Fruit fly (Drosophila melanogaster) whole organism, embryonic: Measurements from ENCODE around the gene Lst8.

Experiments used
- ATbp ChIP-seq: fragments of 200-800 bp; sonication (Bioruptor generic); optimal IDR thresholded peaks from 2 replicates; lab custom pipeline; 2017; ENCODE audit warnings: missing biosample characterization, mild to moderate bottlenecking, missing genetic modification characterization, missing genetic modification reagents
- Ada2b ChIP-seq: fragments of 200-800 bp; sonication (Bioruptor generic); IDR thresholded peaks from 2 replicates; pipeline ENCODE4 v1.3.6; 2022; ENCODE audit warnings: missing biosample characterization, missing genetic modification characterization
- Bdp1 ChIP-seq: fragments of 200-800 bp; sonication (Bioruptor generic); optimal IDR thresholded peaks from 3 replicates; lab custom pipeline; 2016; ENCODE audit warnings: missing biosample characterization, missing genetic modification characterization
- Blimp-1 ChIP-seq: fragments of 200-800 bp; sonication (Bioruptor generic); optimal IDR thresholded peaks from 3 replicates; lab custom pipeline; 2018; ENCODE audit warnings: missing biosample characterization, missing genetic modification characterization, mild to moderate bottlenecking, moderate library complexity, missing genetic modification reagents
- BtbVII ChIP-seq: fragments of 200-800 bp; sonication (Bioruptor generic); optimal IDR thresholded peaks from 3 replicates; lab custom pipeline; 2017; ENCODE audit warnings: missing biosample characterization, mild to moderate bottlenecking, missing genetic modification characterization
- CG10543 ChIP-seq: fragments of 200-800 bp; sonication (Bioruptor generic); optimal IDR thresholded peaks from 3 replicates; lab custom pipeline; 2017; ENCODE audit warnings: missing biosample characterization, mild to moderate bottlenecking, missing genetic modification characterization, moderate library complexity
- CG11247 ChIP-seq: fragments of 200-800 bp; sonication (Bioruptor generic); IDR thresholded peaks from 2 replicates; pipeline ENCODE4 v1.3.6; 2022; ENCODE audit warnings: missing biosample characterization, missing genetic modification characterization
- CG11560 ChIP-seq: fragments of 200-800 bp; sonication (Bioruptor generic); IDR thresholded peaks from 3 replicates; pipeline ENCODE4 v1.3.6; 2022; ENCODE audit warnings: missing biosample characterization, missing genetic modification characterization
- CG11696 ChIP-seq: fragments of 200-800 bp; sonication (Bioruptor generic); IDR thresholded peaks from 2 replicates; pipeline ENCODE4 v1.3.6; 2022; ENCODE audit warnings: missing biosample characterization, missing genetic modification characterization
- CG12104 ChIP-seq: fragments of 200-800 bp; sonication (Bioruptor generic); optimal IDR thresholded peaks from 3 replicates; lab custom pipeline; 2016; ENCODE audit warnings: missing biosample characterization, missing genetic modification characterization
- CG12236 ChIP-seq: fragments of 200-800 bp; sonication (Bioruptor generic); optimal IDR thresholded peaks from 2 replicates; lab custom pipeline; 2016; ENCODE audit warnings: missing biosample characterization, missing genetic modification characterization
- CG1602 ChIP-seq: fragments of 200-800 bp; sonication (Bioruptor generic); optimal IDR thresholded peaks from 3 replicates; lab custom pipeline; 2016; ENCODE audit warnings: missing biosample characterization, missing genetic modification characterization
- CG16815 ChIP-seq: fragments of 200-800 bp; sonication (Bioruptor generic); optimal IDR thresholded peaks from 3 replicates; lab custom pipeline; 2017; ENCODE audit warnings: missing biosample characterization, mild to moderate bottlenecking, missing genetic modification characterization
- CG17328 ChIP-seq: fragments of 200-800 bp; sonication (Bioruptor generic); IDR thresholded peaks from 2 replicates; pipeline ENCODE4 v1.3.6; 2022; ENCODE audit warnings: missing biosample characterization, missing genetic modification characterization
- CG17829 ChIP-seq: fragments of 200-800 bp; optimal IDR thresholded peaks from 2 replicates; lab custom pipeline; 2019; ENCODE audit warnings: missing biosample characterization, mild to moderate bottlenecking, missing genetic modification characterization, moderate library complexity
- CG17912 ChIP-seq: fragments of 200-800 bp; sonication (Bioruptor generic); optimal IDR thresholded peaks from 2 replicates; lab custom pipeline; 2018; ENCODE audit warnings: missing biosample characterization, mild to moderate bottlenecking, missing genetic modification characterization
- CG1792 ChIP-seq: fragments of 200-800 bp; sonication (Bioruptor generic); optimal IDR thresholded peaks from 2 replicates; lab custom pipeline; 2016; ENCODE audit warnings: missing biosample characterization, missing genetic modification characterization
- CG2116 ChIP-seq: fragments of 200-800 bp; sonication (Bioruptor generic); optimal IDR thresholded peaks from 3 replicates; lab custom pipeline; 2018; ENCODE audit warnings: missing biosample characterization, mild to moderate bottlenecking, missing genetic modification characterization
- CG2875 ChIP-seq: fragments of 200-800 bp; sonication (Bioruptor generic); optimal IDR thresholded peaks from 2 replicates; lab custom pipeline; 2017; ENCODE audit warnings: missing biosample characterization, mild to moderate bottlenecking, missing genetic modification characterization, missing genetic modification reagents
- CG32532 ChIP-seq: fragments of 200-800 bp; sonication (Bioruptor generic); IDR thresholded peaks from 2 replicates; pipeline ENCODE4 v1.3.6; 2022; ENCODE audit warnings: missing biosample characterization, missing genetic modification characterization
- CG32767 ChIP-seq: fragments of 200-800 bp; sonication (Bioruptor generic); IDR thresholded peaks from 2 replicates; pipeline ENCODE4 v1.3.6; 2022; ENCODE audit warnings: missing biosample characterization, missing genetic modification characterization
- CG33213 ChIP-seq: fragments of 200-800 bp; sonication (Bioruptor generic); optimal IDR thresholded peaks from 3 replicates; lab custom pipeline; 2016; ENCODE audit warnings: missing biosample characterization, missing genetic modification characterization
- CG33557 ChIP-seq: fragments of 200-800 bp; sonication (Bioruptor generic); optimal IDR thresholded peaks from 2 replicates; lab custom pipeline; 2019; ENCODE audit warnings: missing biosample characterization, mild to moderate bottlenecking, missing genetic modification characterization, moderate library complexity
- CG3407 ChIP-seq: fragments of 200-800 bp; sonication (Bioruptor generic); optimal IDR thresholded peaks from 2 replicates; lab custom pipeline; 2018; ENCODE audit warnings: missing biosample characterization, mild to moderate bottlenecking, missing genetic modification characterization
- CG34376 ChIP-seq: fragments of 200-800 bp; sonication (Bioruptor generic); optimal IDR thresholded peaks from 2 replicates; lab custom pipeline; 2018; ENCODE audit warnings: missing biosample characterization, mild to moderate bottlenecking, missing genetic modification characterization
- CG3847 ChIP-seq: fragments of 200-800 bp; sonication (Bioruptor generic); IDR thresholded peaks from 2 replicates; pipeline ENCODE4 v1.3.6; 2022; ENCODE audit warnings: missing biosample characterization, missing genetic modification characterization
- CG3995 ChIP-seq: fragments of 200-800 bp; sonication (Bioruptor generic); optimal IDR thresholded peaks from 3 replicates; lab custom pipeline; 2016; ENCODE audit warnings: missing biosample characterization, missing genetic modification characterization
- CG6272 ChIP-seq: fragments of 200-800 bp; sonication (Bioruptor generic); IDR thresholded peaks from 2 replicates; pipeline ENCODE4 v1.3.6; 2022; ENCODE audit warnings: missing biosample characterization, missing genetic modification characterization
- CG6765 ChIP-seq: fragments of 200-800 bp; sonication (Bioruptor generic); optimal IDR thresholded peaks from 3 replicates; lab custom pipeline; 2017; ENCODE audit warnings: missing biosample characterization, mild to moderate bottlenecking, missing genetic modification characterization
- CG6813 ChIP-seq: fragments of 200-800 bp; sonication (Bioruptor generic); optimal IDR thresholded peaks from 2 replicates; lab custom pipeline; 2017; ENCODE audit warnings: missing biosample characterization, missing genetic modification characterization, mild to moderate bottlenecking, moderate library complexity, missing genetic modification reagents
- CG8944 ChIP-seq: fragments of 200-800 bp; sonication (Bioruptor generic); optimal IDR thresholded peaks from 3 replicates; lab custom pipeline; 2016; ENCODE audit warnings: missing biosample characterization, missing genetic modification characterization
- Dfd ChIP-seq, 2 experiments: fragments of >200 bp; optimal IDR thresholded peaks; 2 replicates each; lab custom pipeline; 2017; ENCODE audit warnings: missing biosample characterization in 2 of 2, missing genetic modification characterization in 2 of 2
- Dip3 ChIP-seq: fragments of 200-800 bp; sonication (Bioruptor generic); optimal IDR thresholded peaks from 3 replicates; lab custom pipeline; 2016; ENCODE audit warnings: missing biosample characterization, missing genetic modification characterization
- Dll ChIP-seq: fragments of 200-800 bp; sonication (Bioruptor generic); IDR thresholded peaks from 4 replicates; pipeline ENCODE4 v1.3.6; 2022; ENCODE audit warnings: missing biosample characterization, missing genetic modification characterization; ENCODE audit not compliant: partially characterized antibody
- Fer1 ChIP-seq: fragments of 200-800 bp; sonication (Bioruptor generic); optimal IDR thresholded peaks from 2 replicates; lab custom pipeline; 2017; ENCODE audit warnings: missing biosample characterization, mild to moderate bottlenecking, missing genetic modification characterization
- Hr39 ChIP-seq: fragments of >200 bp; optimal IDR thresholded peaks from 2 replicates; lab custom pipeline; 2017
- Optix ChIP-seq: fragments of 200-800 bp; sonication (Bioruptor generic); IDR thresholded peaks from 3 replicates; pipeline ENCODE4 v1.3.6; 2022; ENCODE audit warnings: missing biosample characterization, missing genetic modification characterization
- PHDP ChIP-seq: fragments of 200-800 bp; sonication (Bioruptor generic); optimal IDR thresholded peaks from 3 replicates; lab custom pipeline; 2018; ENCODE audit warnings: missing biosample characterization, mild to moderate bottlenecking, missing genetic modification characterization, moderate library complexity
- Pdp1 ChIP-seq, 2 experiments: fragments of 200-800 bp; sonication (Bioruptor generic); optimal IDR thresholded peaks; 3 replicates each; lab custom pipeline; 2016; ENCODE audit warnings: missing biosample characterization in 2 of 2, missing genetic modification characterization in 2 of 2, mild to moderate bottlenecking in 1 of 2, moderate library complexity in 1 of 2
- btn ChIP-seq: fragments of 200-800 bp; sonication (Bioruptor generic); optimal IDR thresholded peaks from 2 replicates; lab custom pipeline; 2016; ENCODE audit warnings: missing biosample characterization, missing genetic modification characterization
- cg ChIP-seq: fragments of 200-800 bp; sonication (Bioruptor generic); optimal IDR thresholded peaks from 3 replicates; lab custom pipeline; 2019; ENCODE audit warnings: missing biosample characterization, mild to moderate bottlenecking, missing genetic modification characterization, moderate library complexity
- da ChIP-seq: fragments of 200-800 bp; sonication (Bioruptor generic); optimal IDR thresholded peaks from 2 replicates; lab custom pipeline; 2016; ENCODE audit warnings: missing biosample characterization, missing genetic modification characterization
- danr ChIP-seq: fragments of 200-800 bp; sonication (Bioruptor generic); IDR thresholded peaks from 2 replicates; pipeline ENCODE4 v1.3.6; 2022; ENCODE audit warnings: missing biosample characterization, missing genetic modification characterization
- dimm ChIP-seq: fragments of 200-800 bp; sonication (Bioruptor generic); IDR thresholded peaks from 2 replicates; pipeline ENCODE4 v1.3.6; 2022; ENCODE audit warnings: missing biosample characterization, missing genetic modification characterization
- dysf ChIP-seq: fragments of 200-800 bp; sonication (Bioruptor generic); IDR thresholded peaks from 3 replicates; pipeline ENCODE4 v1.3.6; 2022; ENCODE audit warnings: missing biosample characterization, missing genetic modification characterization
- fd64A ChIP-seq: fragments of 200-800 bp; sonication (Bioruptor generic); optimal IDR thresholded peaks from 3 replicates; lab custom pipeline; 2018; ENCODE audit warnings: missing biosample characterization, mild to moderate bottlenecking, missing genetic modification characterization
- gt ChIP-seq: fragments of 200-800 bp; sonication (Bioruptor generic); IDR thresholded peaks from 2 replicates; pipeline ENCODE4 v1.3.6; 2022; ENCODE audit warnings: missing biosample characterization, missing genetic modification characterization
- hth ChIP-seq: fragments of >200 bp; optimal IDR thresholded peaks from 2 replicates; lab custom pipeline; 2017; ENCODE audit warnings: inconsistent platforms
- klu ChIP-seq: fragments of 200-800 bp; sonication (Bioruptor generic); IDR thresholded peaks from 2 replicates; pipeline ENCODE4 v1.3.6; 2022; ENCODE audit warnings: missing biosample characterization, missing genetic modification characterization
- phol ChIP-seq: fragments of 200-800 bp; sonication (Bioruptor generic); optimal IDR thresholded peaks from 3 replicates; lab custom pipeline; 2018; ENCODE audit warnings: missing biosample characterization, mild to moderate bottlenecking, missing genetic modification characterization, moderate library complexity
- pzg ChIP-seq: fragments of 200-800 bp; sonication (Bioruptor generic); optimal IDR thresholded peaks from 3 replicates; lab custom pipeline; 2018; ENCODE audit warnings: missing biosample characterization, mild to moderate bottlenecking, missing genetic modification characterization, moderate library complexity
- salm ChIP-seq: fragments of 200-800 bp; sonication (Bioruptor generic); optimal IDR thresholded peaks from 2 replicates; lab custom pipeline; 2018; ENCODE audit warnings: missing biosample characterization, mild to moderate bottlenecking, missing genetic modification characterization
- sr ChIP-seq: fragments of 200-800 bp; sonication (Bioruptor generic); IDR thresholded peaks from 3 replicates; pipeline ENCODE4 v1.3.6; 2022; ENCODE audit warnings: missing biosample characterization, missing genetic modification characterization

Lst8 gene

DNA sequence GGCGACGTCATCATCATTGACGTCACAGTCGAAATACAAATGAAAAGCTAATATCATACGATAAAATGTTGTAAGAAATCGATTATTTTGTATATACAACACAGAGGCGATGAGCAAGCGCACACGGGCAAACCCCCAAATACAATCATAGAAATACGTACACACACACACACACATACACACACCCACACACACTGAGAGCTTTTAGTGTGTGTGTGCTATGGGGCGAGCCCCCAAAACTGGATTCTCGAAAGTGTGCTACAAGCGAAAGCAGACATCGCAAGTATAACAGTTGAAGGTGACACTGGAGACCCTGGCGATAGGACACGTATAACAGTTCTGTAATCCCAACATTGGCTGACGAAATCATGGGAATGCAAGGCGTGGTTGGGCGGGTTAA lies 23.9 kb downstream of the Lst8 start (continued):
- TF ChIP-seq cg (GFP tag; lab: Kevin White, UChicago) (peak; percentile 95), CG33557 (GFP tag; lab: Kevin White, UChicago) (no peak), phol (no peak), CG16815 (GFP tag; lab: Kevin White, UChicago) (no peak), CG12236 (no peak), CG11560 (no peak), PHDP (tag; lab: Kevin White, UChicago) (no peak), CG34376 (GFP tag; lab: Kevin White, UChicago) (peak; percentile 27), CG1602 (GFP tag; lab: Kevin White, UChicago) (no peak), dimm (no peak), CG6765 (GFP tag; lab: Kevin White, UChicago) (peak; percentile 14), Dip3 (GFP tag; lab: Kevin White, UChicago) (no peak), CG11247 (GFP tag; lab: Robert Waterston, UW) (no peak), Optix (GFP tag; lab: Robert Waterston, UW) (no peak), CG6272 (GFP tag; lab: Robert Waterston, UW) (no peak), fd64A (GFP tag; lab: Kevin White, UChicago) (no peak), CG8944 (GFP tag; lab: Kevin White, UChicago) (no peak), CG33213 (GFP tag; lab: Kevin White, UChicago) (no peak), gt (GFP tag; lab: Robert Waterston, UW) (no peak), CG1792 (GFP tag; lab: Kevin White, UChicago) (no peak), btn (no peak), salm (tag; lab: Kevin White, UChicago) (no peak), CG32532 (GFP tag; lab: Robert Waterston, UW) (0 out of 2 replicates have a peak, but pooled peaks have one; percentile 19), ATbp (GFP tag; lab: Kevin White, UChicago) (no peak), CG2875 (GFP tag; lab: Kevin White, UChicago) (no peak), CG3847 (GFP tag; lab: Robert Waterston, UW) (no peak), CG2116 (peak; percentile 2), BtbVII (GFP tag; lab: Kevin White, UChicago) (peak; percentile 68), CG12104 (GFP tag; lab: Kevin White, UChicago) (no peak), CG17328 (GFP tag; lab: Robert Waterston, UW) (no peak), CG32767 (GFP tag; lab: Robert Waterston, UW) (peak; percentile 78), CG17829 (tag; lab: Kevin White, UChicago) (no peak), sr (0 out of 3 replicates have a peak, but pooled peaks have one; percentile 44), dysf (GFP tag; lab: Robert Waterston, UW) (no peak), Dfd (GFP tag; optimal IDR thresholded peaks at IDR 0.05; lab: Kevin White, UChicago) (no peak), CG3407 (no peak), CG11696 (no peak), hth (lab: Kevin White, UChicago) (no peak), Dll (GFP tag; lab: Robert Waterston, UW) (no peak), pzg (peak; percentile 7), Pdp1 (GFP tag; optimal IDR thresholded peaks at IDR 0.05; lab: Kevin White, UChicago) (no peak), CG17912 (no peak), Ada2b (no peak), CG6813 (GFP tag; lab: Kevin White, UChicago) (peak; percentile 5), Blimp-1 (GFP tag; lab: Kevin White, UChicago) (peak; percentile 57), danr (no peak), Bdp1 (no peak), CG3995 (no peak), klu (GFP tag; lab: Robert Waterston, UW) (no peak), Hr39 (lab: Kevin White, UChicago) (no peak), Fer1 (GFP tag; lab: Kevin White, UChicago) (peak; percentile 4), CG10543 (GFP tag; lab: Kevin White, UChicago) (peak; percentile 42), da (GFP tag; lab: Kevin White, UChicago) (no peak)
